Worm (Caenorhabditis elegans): ENCODE results near the gene C47E8.11.

DNA sequence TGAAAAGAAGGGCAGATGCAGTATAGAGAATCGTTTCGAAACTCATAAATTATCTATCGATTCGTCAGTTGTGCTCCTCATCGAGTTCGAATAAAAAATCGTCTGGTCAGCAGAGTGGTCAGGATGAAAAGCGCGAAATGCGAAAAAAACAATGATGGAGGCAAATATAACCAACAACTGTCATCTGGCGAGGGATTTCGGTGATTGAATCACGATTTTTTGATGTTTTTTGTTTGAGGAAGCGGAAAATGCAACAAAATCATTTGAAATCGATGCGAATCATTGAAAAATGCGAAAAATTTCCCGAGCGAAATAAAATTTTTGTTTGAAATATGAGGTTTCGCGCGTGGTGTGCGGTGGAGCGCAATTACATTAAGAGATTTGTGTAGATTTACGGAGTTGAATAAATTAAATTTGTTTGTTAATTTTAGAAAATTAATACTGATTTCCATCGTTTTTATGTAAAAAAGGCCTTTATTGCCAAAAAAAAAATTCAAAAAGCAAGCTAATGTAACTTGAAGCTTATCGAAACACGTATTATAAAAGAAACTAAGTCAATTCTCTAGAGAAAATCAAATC, 45.9 kb downstream of the C47E8.11 start, which contains the start of gene unc-61:
- TF ChIP-seq ztf-29 (GFP tag; IDR thresholded peaks at IDR 0.05) (no peak), ref-1 (GFP tag; conservative IDR thresholded peaks at IDR 0.05) (no peak), klf-2 (GFP tag; conservative IDR thresholded peaks at IDR 0.05) (no peak)
